Worm (Caenorhabditis elegans): ENCODE data around the gene str-262.

The str-262 gene

ce11 chrV:724470-724890 lies 28.1 kb downstream of the str-262 start:
- TF ChIP-seq zag-1 (tag; optimal IDR thresholded peaks at IDR 0.05): no peak
- peak; percentile 31 for TF ChIP-seq sma-3 (GFP tag; optimal IDR thresholded peaks at IDR 0.05)

DNA sequence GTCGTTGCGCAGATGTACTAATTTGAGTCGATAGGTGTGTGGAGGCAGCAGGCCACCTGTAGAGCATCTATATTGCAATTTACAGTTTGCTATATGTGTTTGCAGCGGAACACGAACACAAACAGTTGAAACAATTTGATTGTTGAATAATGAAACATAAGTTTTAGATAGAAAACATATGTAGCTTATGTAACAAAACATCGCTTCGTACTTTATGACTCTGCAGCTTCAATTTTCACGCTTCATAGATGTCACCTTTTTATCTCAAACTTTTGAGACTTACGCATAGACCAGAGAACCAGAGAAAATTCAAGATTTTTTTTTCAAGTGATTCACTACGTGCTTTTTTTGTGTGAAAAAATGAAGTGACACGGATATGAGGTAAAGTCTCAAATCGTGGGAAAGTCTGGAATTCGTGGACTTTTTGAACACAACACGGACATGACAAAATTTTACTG lies 28.7 kb downstream of the str-262 start, which contains the start of gene fbxb-72:
Gene fbxb-72 (minus strand): TSS at position 58 of the 458 bp plus-strand sequence.
- TF ChIP-seq nhr-77 (tag; optimal IDR thresholded peaks at IDR 0.05) (no peak), egl-27 (tag; optimal IDR thresholded peaks at IDR 0.05) (no peak), lin-39 (tag; optimal IDR thresholded peaks at IDR 0.05) (no peak), nhr-21 (tag; optimal IDR thresholded peaks at IDR 0.05) (peak; percentile 95), lin-11 (tag; optimal IDR thresholded peaks at IDR 0.05) (no peak), sma-9 (GFP tag; optimal IDR thresholded peaks at IDR 0.05) (peak; percentile 77), sma-9 (tag; optimal IDR thresholded peaks at IDR 0.05) (no peak), F13H6.1 (tag; optimal IDR thresholded peaks at IDR 0.05) (peak; percentile 71), Y55F3AM.14 (GFP tag; optimal IDR thresholded peaks at IDR 0.05) (peak; percentile 90), mdl-1 (tag; optimal IDR thresholded peaks at IDR 0.05) (no peak), sma-3 (GFP tag; optimal IDR thresholded peaks at IDR 0.05) (peak; percentile 70), skn-1 (tag; optimal IDR thresholded peaks at IDR 0.05) (no peak), nhr-11 (tag; optimal IDR thresholded peaks at IDR 0.05) (no peak), fos-1 (tag; optimal IDR thresholded peaks at IDR 0.05) (no peak), ZK546.5 (tag; optimal IDR thresholded peaks at IDR 0.05) (peak; percentile 17), nhr-237 (tag; optimal IDR thresholded peaks at IDR 0.05) (no peak), ceh-16 (tag; optimal IDR thresholded peaks at IDR 0.05) (no peak), alr-1 (tag; optimal IDR thresholded peaks at IDR 0.05) (no peak), crh-2 (tag; optimal IDR thresholded peaks at IDR 0.05) (peak; percentile 85), gmeb-1 (tag; optimal IDR thresholded peaks at IDR 0.05) (peak; percentile 46), nhr-129 (tag; optimal IDR thresholded peaks at IDR 0.05) (peak; percentile 88), ztf-4 (tag; optimal IDR thresholded peaks at IDR 0.05) (peak; percentile 89), mbf-1 (tag; optimal IDR thresholded peaks at IDR 0.05) (no peak), lin-13 (GFP tag; optimal IDR thresholded peaks at IDR 0.05) (peak; percentile 53), ztf-1 (GFP tag; conservative IDR thresholded peaks at IDR 0.05) (0 out of 2 replicates have a peak, but pooled peaks have one; percentile 18), R02D3.7 (tag; optimal IDR thresholded peaks at IDR 0.05) (no peak), sem-4 (tag; optimal IDR thresholded peaks at IDR 0.05) (peak; percentile 8), nhr-10 (tag; optimal IDR thresholded peaks at IDR 0.05) (no peak), elt-1 (tag; optimal IDR thresholded peaks at IDR 0.05) (no peak), nhr-25 (tag; optimal IDR thresholded peaks at IDR 0.05) (peak; percentile 89), blmp-1 (tag; optimal IDR thresholded peaks at IDR 0.05; ENCODE audit: insufficient read depth) (peak; percentile 73), snpc-4 (tag; optimal IDR thresholded peaks at IDR 0.05) (peak; percentile 37), dmd-4 (tag; optimal IDR thresholded peaks at IDR 0.05) (no peak), ama-1 (optimal IDR thresholded peaks at IDR 0.05) (peak; percentile 98), nhr-6 (tag; optimal IDR thresholded peaks at IDR 0.05) (peak; percentile 63), lsy-2 (tag; optimal IDR thresholded peaks at IDR 0.05) (peak in 1 of 2 experiments; percentile 87), aly-2 (tag; optimal IDR thresholded peaks at IDR 0.05) (peak; percentile 5), C34F6.9 (tag; optimal IDR thresholded peaks at IDR 0.05) (peak; percentile 32), nhr-12 (tag; optimal IDR thresholded peaks at IDR 0.05) (no peak)

- no peak for TF ChIP-seq elt-3 (tag; optimal IDR thresholded peaks at IDR 0.05)
- no peak for TF ChIP-seq ceh-82 (tag; optimal IDR thresholded peaks at IDR 0.05)
- no peak for TF ChIP-seq dmd-4 (tag; optimal IDR thresholded peaks at IDR 0.05)
- no peak for TF ChIP-seq nhr-6 (tag; optimal IDR thresholded peaks at IDR 0.05)
- TF ChIP-seq nhr-237 (tag; optimal IDR thresholded peaks at IDR 0.05): no peak
- TF ChIP-seq ztf-11 (tag; optimal IDR thresholded peaks at IDR 0.05): no peak
- no peak for TF ChIP-seq F13H6.1 (tag; optimal IDR thresholded peaks at IDR 0.05)
- no peak for TF ChIP-seq elt-1 (tag; optimal IDR thresholded peaks at IDR 0.05)
- no peak for TF ChIP-seq peb-1 (tag; optimal IDR thresholded peaks at IDR 0.05)
- TF ChIP-seq nhr-21 (tag; optimal IDR thresholded peaks at IDR 0.05): no peak
These were observed 29.7 kb downstream of the str-262 start for ce11 chrV:722889-723288.
